Fruit fly (Drosophila melanogaster) whole organism: ENCODE measurements around the gene CG10171.

Experiments used
- CG8478 ChIP-seq: fragments of >200 bp; optimal IDR thresholded peaks from 2 replicates; lab custom pipeline; 2018; ENCODE audit warnings: inconsistent platforms
- Dll ChIP-seq: fragments of >200 bp; optimal IDR thresholded peaks from 2 replicates; lab custom pipeline; 2017
- EcR ChIP-seq, 2 experiments: fragments of >200 bp; optimal IDR thresholded peaks; 2 replicates each; lab custom pipeline; 2017; ENCODE audit warnings: missing biosample characterization in 2 of 2, missing genetic modification characterization in 2 of 2, missing genetic modification reagents in 2 of 2
- pan ChIP-seq: fragments of >200 bp; optimal IDR thresholded peaks from 2 replicates; lab custom pipeline; 2017
- psq ChIP-seq: fragments of >200 bp; optimal IDR thresholded peaks from 2 replicates; lab custom pipeline; 2017
- usp ChIP-seq: fragments of >200 bp; optimal IDR thresholded peaks from 2 replicates; lab custom pipeline; 2017; ENCODE audit warnings: missing biosample characterization, missing genetic modification characterization, mixed read lengths

CG10171 gene

dm6 chr3L:13382061-13382815, 5.5 kb downstream of the CG10171 start, which contains the start of gene ImpL1:
Gene ImpL1 (plus strand): TSS chr3L:13382765.
- TF ChIP-seq pan (lab: Kevin White, UChicago) (no peak), EcR (GFP tag; optimal IDR thresholded peaks at IDR 0.05; lab: Kevin White, UChicago) (no peak), CG8478 (lab: Kevin White, UChicago) (no peak), usp (GFP tag; lab: Kevin White, UChicago) (no peak), Dll (lab: Kevin White, UChicago) (no peak), psq (lab: Kevin White, UChicago) (no peak)

DNA sequence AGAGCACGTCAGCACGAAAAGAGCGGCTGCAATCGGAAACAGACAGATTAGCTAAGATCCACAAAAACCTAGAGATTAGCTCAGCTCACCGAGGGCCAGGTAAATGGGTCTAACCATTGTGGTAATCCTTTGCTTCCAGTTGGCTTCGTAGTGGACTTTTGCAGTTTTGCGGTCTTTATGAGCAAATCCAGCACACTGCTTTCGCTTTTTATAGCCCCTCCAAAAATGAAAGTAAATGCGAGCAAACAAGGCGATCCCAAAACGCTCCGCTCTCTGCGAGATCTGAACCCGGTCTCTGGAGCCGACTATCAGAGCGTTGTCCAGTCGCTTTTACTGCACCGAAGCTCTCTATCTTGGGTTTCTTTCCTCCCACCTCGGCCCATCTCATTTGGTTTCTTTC, 6.5 kb downstream of the CG10171 start, which contains the start of gene CG14107:
Gene CG14107 (minus strand): TSS at position 187 of the 400 bp plus-strand sequence.
- TF ChIP-seq pan (lab: Kevin White, UChicago): no peak
- no peak for TF ChIP-seq psq (lab: Kevin White, UChicago)
- no peak for TF ChIP-seq usp (GFP tag; lab: Kevin White, UChicago)

DNA sequence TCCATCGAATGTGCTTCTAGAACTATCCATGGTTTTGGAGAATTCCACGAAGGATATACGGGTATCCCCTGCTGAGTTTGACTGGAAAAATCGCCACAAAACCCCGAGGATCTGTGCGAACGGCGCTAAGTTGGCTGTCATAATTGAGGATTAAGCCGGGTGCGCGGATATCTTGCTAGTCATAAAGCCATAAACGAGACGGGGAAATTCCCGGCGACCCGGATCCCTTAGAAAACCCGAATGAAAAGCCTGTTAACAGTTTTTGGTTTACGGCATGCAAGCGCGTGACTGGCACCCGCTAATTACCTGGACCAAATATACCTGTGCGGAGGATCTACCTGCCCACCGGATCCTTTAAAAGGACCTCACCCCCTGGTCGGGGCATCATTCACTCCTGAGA, 9.5 kb downstream of the CG10171 start, which contains the start of gene SNCF:
Gene SNCF (plus strand): TSS at position 382 of the 400 bp plus-strand sequence.
- TF ChIP-seq psq (lab: Kevin White, UChicago) (no peak), Dll (lab: Kevin White, UChicago) (no peak), EcR (GFP tag; optimal IDR thresholded peaks at IDR 0.05; lab: Kevin White, UChicago) (no peak), CG8478 (lab: Kevin White, UChicago) (no peak), pan (lab: Kevin White, UChicago) (no peak), usp (GFP tag; lab: Kevin White, UChicago) (no peak)

dm6 chr3L:13377657-13378056, 10.1 kb downstream of the CG10171 start, which contains the start of gene CG14111:
Gene CG14111 (plus strand): TSS chr3L:13377957.
- TF ChIP-seq CG8478 (lab: Kevin White, UChicago): no peak
- no peak for TF ChIP-seq pan (lab: Kevin White, UChicago)
- TF ChIP-seq usp (GFP tag; lab: Kevin White, UChicago): no peak
- no peak for TF ChIP-seq EcR (GFP tag; optimal IDR thresholded peaks at IDR 0.05; lab: Kevin White, UChicago)
- no peak for TF ChIP-seq Dll (lab: Kevin White, UChicago)
- TF ChIP-seq psq (lab: Kevin White, UChicago): no peak

- TF ChIP-seq Dll (lab: Kevin White, UChicago) (no peak), pan (lab: Kevin White, UChicago) (no peak), EcR (GFP tag; optimal IDR thresholded peaks at IDR 0.05; lab: Kevin White, UChicago) (no peak), CG8478 (lab: Kevin White, UChicago) (no peak), usp (GFP tag; lab: Kevin White, UChicago) (no peak), psq (lab: Kevin White, UChicago) (no peak)
These were observed 31.5 kb downstream of the CG10171 start, which contains the start of gene Nplp2 for dm6 chr3L:13356084-13356693. Gene Nplp2 (plus strand): TSS chr3L:13356376.

DNA sequence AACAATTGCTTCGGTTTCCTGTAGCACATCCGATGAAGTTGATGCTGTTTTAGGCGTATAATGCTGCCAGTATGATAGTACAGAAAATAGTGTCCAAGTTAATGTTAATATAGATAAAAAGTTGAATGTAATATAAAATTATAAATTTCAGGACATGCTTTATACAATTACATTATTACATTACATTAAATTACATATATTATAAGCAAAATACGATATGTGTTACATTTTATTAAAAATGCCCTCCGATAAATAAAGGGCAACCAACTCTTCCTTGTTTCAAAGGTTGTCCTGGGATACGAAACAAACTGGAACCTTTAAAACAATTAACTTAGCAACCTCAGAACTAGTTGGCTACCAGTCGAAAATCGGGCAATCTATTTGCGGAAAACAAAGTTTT, 39.0 kb downstream of the CG10171 start, which contains the start of gene CG17687:
Gene CG17687 (plus strand): TSS at position 301 of the 400 bp plus-strand sequence.
- TF ChIP-seq EcR (GFP tag; optimal IDR thresholded peaks at IDR 0.05; lab: Kevin White, UChicago) (no peak), CG8478 (lab: Kevin White, UChicago) (no peak), pan (lab: Kevin White, UChicago) (no peak), Dll (lab: Kevin White, UChicago) (no peak), usp (GFP tag; lab: Kevin White, UChicago) (no peak), psq (lab: Kevin White, UChicago) (no peak)
